Fruit fly (Drosophila melanogaster): ENCODE results near the gene CG43347.

dm6 chrX:10657380-10657779 lies 37.4 kb upstream of the CG43347 start, which contains the start of gene CG2111:
- TF ChIP-seq pan (optimal IDR thresholded peaks at IDR 0.05) = no peak
- no peak for TF ChIP-seq Dll (optimal IDR thresholded peaks at IDR 0.05)
- TF ChIP-seq psq (optimal IDR thresholded peaks at IDR 0.05) = no peak
- TF ChIP-seq EcR (GFP tag; optimal IDR thresholded peaks at IDR 0.05) = no peak
